Worm (Caenorhabditis elegans): ENCODE results near the gene E01G6.2.

DNA sequence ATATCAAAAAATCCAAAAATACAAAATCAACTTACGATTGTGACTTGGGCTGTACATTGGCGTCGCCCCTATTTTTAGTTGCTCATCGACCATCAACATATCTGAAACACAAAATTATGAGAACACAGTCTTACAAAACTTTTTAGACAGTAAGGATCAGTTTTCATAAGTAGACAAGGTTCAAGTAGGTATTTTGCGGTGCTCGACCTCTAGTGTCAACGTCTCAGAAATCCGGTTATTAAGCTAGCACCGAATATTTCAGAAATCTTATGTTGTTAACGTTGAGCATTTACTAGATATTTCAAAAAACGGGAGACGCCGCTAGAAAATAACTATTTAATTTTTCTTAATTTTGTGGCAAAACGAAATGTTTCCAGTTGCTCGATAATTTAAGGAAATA is 14.4 kb downstream of the E01G6.2 start, which contains the start of gene otpl-8:
- TF ChIP-seq zag-1 (tag; optimal IDR thresholded peaks at IDR 0.05) (no peak), unc-39 (tag; optimal IDR thresholded peaks at IDR 0.05) (no peak), dmd-9 (GFP tag; IDR thresholded peaks at IDR 0.05) (no peak), ZK546.5 (tag; optimal IDR thresholded peaks at IDR 0.05) (no peak), ztf-11 (tag; optimal IDR thresholded peaks at IDR 0.05) (no peak), ama-1 (optimal IDR thresholded peaks at IDR 0.05) (no peak), aly-2 (tag; optimal IDR thresholded peaks at IDR 0.05) (no peak), mep-1 (tag; optimal IDR thresholded peaks at IDR 0.05) (no peak), saeg-2 (GFP tag; IDR thresholded peaks at IDR 0.05) (no peak), nhr-48 (tag; optimal IDR thresholded peaks at IDR 0.05) (no peak), snpc-4 (tag; optimal IDR thresholded peaks at IDR 0.05) (no peak)

Measured in whole organism, L4 larva.